Worm (Caenorhabditis elegans) whole organism, L4 larva: ENCODE data around the gene skpo-3.

Experiments used
- F26F4.8 ChIP-seq: fragments of 200-800 bp; sonication (Bioruptor generic); conservative IDR thresholded peaks from 2 replicates; pipeline ENCODE4 v1.3.6; 2022; ENCODE audit warnings: missing genetic modification characterization, missing compliant biosample characterization
- F49E8.2 ChIP-seq: sonication (generic microtip); optimal IDR thresholded peaks from 2 replicates; lab custom pipeline; 2016; ENCODE audit warnings: missing compliant biosample characterization, mild to moderate bottlenecking, missing genetic modification characterization, borderline replicate concordance
- T20F7.1 ChIP-seq: fragments of 200-800 bp; sonication (Bioruptor generic); optimal IDR thresholded peaks from 2 replicates; lab custom pipeline; 2018; ENCODE audit warnings: mild to moderate bottlenecking, missing genetic modification characterization, missing compliant biosample characterization
- T26A8.4 ChIP-seq: fragments of 200-800 bp; sonication (Bioruptor generic); IDR thresholded peaks from 2 replicates; pipeline ENCODE4 v1.3.6; 2022; ENCODE audit warnings: missing genetic modification characterization, missing compliant biosample characterization
- Y48G9A.11 ChIP-seq: fragments of 200-800 bp; sonication (Bioruptor generic); IDR thresholded peaks from 2 replicates; pipeline ENCODE4 v1.3.6; 2022; ENCODE audit warnings: missing genetic modification reagents, missing genetic modification characterization, missing compliant biosample characterization
- Y75B8A.6 ChIP-seq: fragments of 200-800 bp; sonication (Bioruptor generic); IDR thresholded peaks from 2 replicates; pipeline ENCODE4 v1.3.6; 2022; ENCODE audit warnings: missing genetic modification reagents, missing genetic modification characterization, missing compliant biosample characterization
- ZK337.2 ChIP-seq: fragments of 200-800 bp; sonication (Bioruptor generic); IDR thresholded peaks from 2 replicates; pipeline ENCODE4 v1.3.6; 2022; ENCODE audit warnings: missing genetic modification reagents, missing genetic modification characterization, missing compliant biosample characterization
- ZK546.5 ChIP-seq, 2 experiments: sonication (generic microtip); optimal IDR thresholded peaks; 2 replicates each; lab custom pipeline; 2017; ENCODE audit warnings: missing biosample characterization in 2 of 2, missing genetic modification characterization in 2 of 2
- attf-4 ChIP-seq: sonication (generic microtip); optimal IDR thresholded peaks from 3 replicates; lab custom pipeline; 2017; ENCODE audit warnings: missing biosample characterization, missing genetic modification characterization
- ceh-20 ChIP-seq: fragments of 200-800 bp; sonication (Bioruptor generic); IDR thresholded peaks from 2 replicates; pipeline ENCODE4 v1.3.6; 2022; ENCODE audit warnings: missing genetic modification reagents, missing genetic modification characterization, missing compliant biosample characterization
- ceh-28 ChIP-seq: fragments of 150-350 bp; optimal IDR thresholded peaks from 2 replicates; lab custom pipeline; 2014; ENCODE audit warnings: missing biosample characterization, missing genetic modification reagents, missing genetic modification characterization
- ceh-44 ChIP-seq: fragments of 200-800 bp; sonication (Bioruptor generic); IDR thresholded peaks from 2 replicates; pipeline ENCODE4 v1.3.6; 2022; ENCODE audit warnings: missing genetic modification reagents, missing genetic modification characterization, missing compliant biosample characterization
- ceh-82 ChIP-seq: sonication (generic microtip); optimal IDR thresholded peaks from 2 replicates; lab custom pipeline; 2017; ENCODE audit warnings: missing biosample characterization, missing genetic modification characterization
- daf-12 ChIP-seq: fragments of 150-350 bp; optimal IDR thresholded peaks from 2 replicates; lab custom pipeline; 2014; ENCODE audit warnings: missing biosample characterization, missing genetic modification reagents, missing genetic modification characterization
- daf-16 ChIP-seq, 3 experiments: sonication (generic microtip); optimal IDR thresholded peaks; 2 replicates each; lab custom pipeline; 2016 to 2017; ENCODE audit warnings: missing genetic modification characterization in 3 of 3, missing genetic modification reagents in 3 of 3, mild to moderate bottlenecking in 2 of 3, missing compliant biosample characterization in 2 of 3, missing biosample characterization in 1 of 3, moderate library complexity in 1 of 3
- dmd-6 ChIP-seq: fragments of 200-800 bp; sonication (Bioruptor generic); IDR thresholded peaks from 2 replicates; pipeline ENCODE4 v1.3.6; 2022; ENCODE audit warnings: missing genetic modification reagents, missing genetic modification characterization, missing compliant biosample characterization
- dve-1 ChIP-seq: sonication (generic microtip); optimal IDR thresholded peaks from 2 replicates; lab custom pipeline; 2017; ENCODE audit warnings: antibody characterized with exemption, mild to moderate bottlenecking, missing genetic modification characterization, missing compliant biosample characterization; ENCODE audit not compliant: insufficient read depth
- fos-1 ChIP-seq: fragments of 150-350 bp; optimal IDR thresholded peaks from 2 replicates; lab custom pipeline; 2014; ENCODE audit warnings: missing biosample characterization, missing genetic modification characterization
- gei-8 ChIP-seq: fragments of 200-800 bp; sonication (Bioruptor generic); optimal IDR thresholded peaks from 2 replicates; lab custom pipeline; 2018; ENCODE audit warnings: mild to moderate bottlenecking, missing genetic modification characterization, missing compliant biosample characterization
- hif-1 ChIP-seq, 2 experiments: sonication (generic microtip); optimal IDR thresholded peaks; 2 replicates each; lab custom pipeline; 2016 to 2017; ENCODE audit warnings: missing compliant biosample characterization in 2 of 2, missing genetic modification characterization in 2 of 2, missing genetic modification reagents in 2 of 2, missing genotype in 2 of 2, mild to moderate bottlenecking in 1 of 2
- lin-1 ChIP-seq: fragments of 200-800 bp; sonication (Bioruptor generic); IDR thresholded peaks from 2 replicates; pipeline ENCODE4 v1.3.6; 2022; ENCODE audit warnings: missing genetic modification reagents, missing genetic modification characterization, missing compliant biosample characterization
- lin-13 ChIP-seq: fragments of 150-350 bp; optimal IDR thresholded peaks from 2 replicates; lab custom pipeline; 2014; ENCODE audit warnings: missing biosample characterization, missing genetic modification reagents, missing genetic modification characterization
- lin-38 ChIP-seq: fragments of 200-800 bp; sonication (Bioruptor generic); IDR thresholded peaks from 2 replicates; pipeline ENCODE4 v1.3.6; 2022; ENCODE audit warnings: missing genetic modification reagents, missing genetic modification characterization, missing compliant biosample characterization
- lin-39 ChIP-seq: fragments of 150-350 bp; optimal IDR thresholded peaks from 2 replicates; lab custom pipeline; 2014; ENCODE audit warnings: missing biosample characterization, missing genetic modification reagents, missing genetic modification characterization
- madf-5 ChIP-seq, 2 experiments: fragments of 200-800 bp; sonication (Bioruptor generic); IDR thresholded peaks; 2 replicates each; pipeline ENCODE4 v1.3.6; 2022; ENCODE audit warnings: missing compliant biosample characterization in 2 of 2, missing genetic modification characterization in 2 of 2
- mdt-29 ChIP-seq: fragments of 200-800 bp; sonication (Bioruptor generic); IDR thresholded peaks from 2 replicates; pipeline ENCODE4 v1.3.6; 2022; ENCODE audit warnings: missing genetic modification reagents, missing genetic modification characterization, missing compliant biosample characterization
- mxl-2 ChIP-seq: fragments of 200-800 bp; sonication (Bioruptor generic); conservative IDR thresholded peaks from 2 replicates; pipeline ENCODE4 v1.3.6; 2022; ENCODE audit warnings: missing genetic modification reagents, missing genetic modification characterization, missing compliant biosample characterization
- mxl-3 ChIP-seq: fragments of 200-800 bp; sonication (Bioruptor generic); optimal IDR thresholded peaks from 2 replicates; lab custom pipeline; 2018; ENCODE audit warnings: mild to moderate bottlenecking, missing genetic modification characterization, missing compliant biosample characterization
- nhr-102 ChIP-seq: sonication (generic microtip); optimal IDR thresholded peaks from 2 replicates; lab custom pipeline; 2016; ENCODE audit warnings: mild to moderate bottlenecking, missing genetic modification characterization, moderate library complexity, missing compliant biosample characterization
- nhr-237 ChIP-seq: sonication (generic microtip); optimal IDR thresholded peaks from 2 replicates; lab custom pipeline; 2017; ENCODE audit warnings: missing biosample characterization, missing genetic modification characterization
- nhr-25 ChIP-seq: sonication (generic microtip); optimal IDR thresholded peaks from 2 replicates; lab custom pipeline; 2017; ENCODE audit warnings: missing genetic modification characterization, mild to moderate bottlenecking, missing compliant biosample characterization, antibody characterized with exemption, moderate library complexity, borderline replicate concordance; ENCODE audit not compliant: insufficient read depth
- nhr-48 ChIP-seq: sonication (generic microtip); optimal IDR thresholded peaks from 2 replicates; lab custom pipeline; 2016; ENCODE audit warnings: mild to moderate bottlenecking, missing genetic modification characterization, missing compliant biosample characterization
- nhr-6 ChIP-seq: fragments of 150-350 bp; optimal IDR thresholded peaks from 2 replicates; lab custom pipeline; 2014; ENCODE audit warnings: missing biosample characterization, missing genetic modification characterization
- nhr-76 ChIP-seq: fragments of 150-350 bp; optimal IDR thresholded peaks from 2 replicates; lab custom pipeline; 2014; ENCODE audit warnings: missing biosample characterization, missing genetic modification characterization
- pha-4 ChIP-seq, 2 experiments: fragments of 150-350 bp in 1 of 2; fragments of 200-800 bp in 1 of 2; sonication (Bioruptor generic) in 1 of 2; IDR thresholded peaks in 1 of 2; optimal IDR thresholded peaks in 1 of 2; 2 replicates each; pipeline versions ENCODE4 v1.3.6 to Lab custom; 2014 to 2022; ENCODE audit warnings: missing genetic modification characterization in 2 of 2, missing genetic modification reagents in 2 of 2, missing biosample characterization in 1 of 2, missing compliant biosample characterization in 1 of 2
- pqm-1 ChIP-seq: sonication (generic microtip); optimal IDR thresholded peaks from 2 replicates; lab custom pipeline; 2017; ENCODE audit warnings: missing biosample characterization, missing genetic modification characterization
- rbr-2 ChIP-seq: sonication (generic microtip); optimal IDR thresholded peaks from 2 replicates; lab custom pipeline; 2016; ENCODE audit warnings: missing genotype, missing genetic modification characterization, missing compliant biosample characterization
- set-16 ChIP-seq: fragments of 200-800 bp; sonication (Bioruptor generic); IDR thresholded peaks from 2 replicates; pipeline ENCODE4 v1.3.6; 2022; ENCODE audit warnings: missing genetic modification reagents, missing genetic modification characterization, missing compliant biosample characterization
- skn-1 ChIP-seq: fragments of 150-350 bp; optimal IDR thresholded peaks from 2 replicates; lab custom pipeline; 2014; ENCODE audit warnings: missing biosample characterization, missing genetic modification characterization
- snpc-1.2 ChIP-seq: fragments of 200-800 bp; sonication (Bioruptor generic); IDR thresholded peaks from 2 replicates; pipeline ENCODE4 v1.3.6; 2022; ENCODE audit warnings: missing genetic modification reagents, missing genetic modification characterization, missing compliant biosample characterization
- tag-97 ChIP-seq: fragments of 200-800 bp; sonication (Bioruptor generic); IDR thresholded peaks from 2 replicates; pipeline ENCODE4 v1.3.6; 2022; ENCODE audit warnings: missing genetic modification characterization, missing compliant biosample characterization
- tra-1 ChIP-seq: fragments of 200-800 bp; sonication (Bioruptor generic); IDR thresholded peaks from 2 replicates; pipeline ENCODE4 v1.3.6; 2022; ENCODE audit warnings: missing genetic modification reagents, missing genetic modification characterization, missing compliant biosample characterization
- unc-130 ChIP-seq: sonication (generic microtip); optimal IDR thresholded peaks from 2 replicates; lab custom pipeline; 2016; ENCODE audit warnings: missing genetic modification reagents, missing genetic modification characterization, missing compliant biosample characterization
- unc-39 ChIP-seq: sonication (generic microtip); optimal IDR thresholded peaks from 2 replicates; lab custom pipeline; 2017; ENCODE audit warnings: missing biosample characterization, missing genetic modification characterization
- unc-62 ChIP-seq, 3 experiments: fragments of 150-350 bp in 1 of 3; sonication (generic microtip); optimal IDR thresholded peaks in 2 of 3; peaks in 1 of 3; 1 replicate in 1 of 3; 2 replicates in 2 of 3; lab custom pipeline; 2014 to 2017; ENCODE audit warnings: missing biosample characterization in 3 of 3, missing genetic modification characterization in 3 of 3, missing genetic modification reagents in 3 of 3, missing genotype in 1 of 3
- zag-1 ChIP-seq: fragments of 150-350 bp; optimal IDR thresholded peaks from 2 replicates; lab custom pipeline; 2014; ENCODE audit warnings: missing biosample characterization, missing genetic modification characterization
- zfp-3 ChIP-seq: fragments of 200-800 bp; sonication (Bioruptor generic); conservative IDR thresholded peaks from 2 replicates; pipeline ENCODE4 v1.3.6; 2022; ENCODE audit warnings: missing genetic modification reagents, missing genetic modification characterization, missing compliant biosample characterization
- ztf-11 ChIP-seq: fragments of 150-350 bp; optimal IDR thresholded peaks from 2 replicates; lab custom pipeline; 2014; ENCODE audit warnings: missing biosample characterization, missing genetic modification characterization
- ztf-7 ChIP-seq: fragments of 150-350 bp; optimal IDR thresholded peaks from 2 replicates; lab custom pipeline; 2014; ENCODE audit warnings: missing biosample characterization, missing genetic modification characterization

The skpo-3 gene

ce11 chrII:7289923-7290476, 44.3 kb downstream of the skpo-3 start, which contains the start of gene C30G12.2:
C30G12.2 (plus strand) TSS chrII:7290426.
- TF ChIP-seq snpc-1.2 (GFP tag; lab: Robert Waterston, UW) = no peak
- TF ChIP-seq ceh-28 (tag; lab: Kevin White, UChicago) = no peak
- no peak for TF ChIP-seq ZK337.2
- no peak for TF ChIP-seq pha-4 (GFP tag; IDR thresholded peaks at IDR 0.05; lab: Robert Waterston, UW)
- TF ChIP-seq pha-4 (tag; optimal IDR thresholded peaks at IDR 0.05; lab: Kevin White, UChicago) = no peak
- TF ChIP-seq set-16 = no peak
- no peak for TF ChIP-seq nhr-25 (tag; lab: Kevin White, UChicago)
- no peak for TF ChIP-seq F26F4.8 (GFP tag; lab: Robert Waterston, UW)
- TF ChIP-seq F49E8.2 (tag; lab: Kevin White, UChicago) = no peak
- no peak for TF ChIP-seq nhr-237
- no peak for TF ChIP-seq lin-39
- TF ChIP-seq mxl-2 (GFP tag; lab: Robert Waterston, UW) = no peak
- TF ChIP-seq zag-1 (tag; lab: Kevin White, UChicago) = no peak
- peak; percentile 86 for TF ChIP-seq nhr-102 (tag; lab: Kevin White, UChicago)
- TF ChIP-seq tag-97 (GFP tag; lab: Robert Waterston, UW) = no peak
- peak; percentile 95 for TF ChIP-seq nhr-48 (tag; lab: Kevin White, UChicago)
- TF ChIP-seq ztf-7 (tag; lab: Kevin White, UChicago) = no peak
- peak; percentile 55 for TF ChIP-seq T20F7.1 (GFP tag; lab: Kevin White, UChicago)
- TF ChIP-seq ceh-20 (GFP tag; lab: Robert Waterston, UW) = peak; percentile 88
- TF ChIP-seq lin-38 (GFP tag; lab: Robert Waterston, UW) = no peak
- no peak for TF ChIP-seq lin-13 (GFP tag; lab: Kevin White, UChicago)
- TF ChIP-seq T26A8.4 (GFP tag; lab: Robert Waterston, UW) = no peak
- TF ChIP-seq attf-4 = no peak
- TF ChIP-seq ZK546.5 (tag; optimal IDR thresholded peaks at IDR 0.05; lab: Kevin White, UChicago) = no peak
- TF ChIP-seq dmd-6 = peak; percentile 100
- TF ChIP-seq fos-1 (tag; lab: Kevin White, UChicago) = no peak
- 0 out of 2 replicates have a peak, but pooled peaks have one; percentile 13 for TF ChIP-seq mdt-29
- no peak for TF ChIP-seq Y75B8A.6 (GFP tag; lab: Robert Waterston, UW)
- TF ChIP-seq dve-1 (tag; lab: Kevin White, UChicago) = peak; percentile 90
- TF ChIP-seq tra-1 (GFP tag; lab: Robert Waterston, UW) = peak; percentile 89
- no peak for TF ChIP-seq nhr-76
- no peak for TF ChIP-seq madf-5 (GFP tag; IDR thresholded peaks at IDR 0.05; lab: Robert Waterston, UW)
- peak; percentile 69 for TF ChIP-seq lin-1 (GFP tag; lab: Robert Waterston, UW)
- TF ChIP-seq gei-8 (GFP tag; lab: Kevin White, UChicago) = no peak
- TF ChIP-seq daf-12 (tag; lab: Kevin White, UChicago) = no peak
- peak; percentile 65 for TF ChIP-seq pqm-1 (tag; lab: Kevin White, UChicago)
- TF ChIP-seq ceh-82 (tag; lab: Kevin White, UChicago) = no peak
- no peak for TF ChIP-seq Y48G9A.11 (GFP tag; lab: Robert Waterston, UW)
- no peak for TF ChIP-seq ceh-44
- TF ChIP-seq rbr-2 = no peak
- TF ChIP-seq hif-1 (tag; optimal IDR thresholded peaks at IDR 0.05; lab: Kevin White, UChicago) = no peak
- no peak for TF ChIP-seq unc-130 (GFP tag; lab: Kevin White, UChicago)
- TF ChIP-seq skn-1 (tag; lab: Kevin White, UChicago) = no peak
- no peak for TF ChIP-seq nhr-6 (tag; lab: Kevin White, UChicago)
- no peak for TF ChIP-seq zfp-3 (GFP tag; lab: Robert Waterston, UW)
- TF ChIP-seq unc-62 (GFP tag; optimal IDR thresholded peaks at IDR 0.05 in 1 of 2; lab: Kevin White, UChicago) = peak in 1 of 2 experiments; percentile 75
- TF ChIP-seq unc-62 (tag; optimal IDR thresholded peaks at IDR 0.05; lab: Kevin White, UChicago) = no peak
- TF ChIP-seq mxl-3 (GFP tag; lab: Kevin White, UChicago) = no peak
- no peak for TF ChIP-seq ztf-11 (tag; lab: Kevin White, UChicago)
- TF ChIP-seq unc-39 (tag; lab: Kevin White, UChicago) = no peak
- peak in 1 of 2 experiments; percentile 92 for TF ChIP-seq daf-16 (GFP tag; optimal IDR thresholded peaks at IDR 0.05; lab: Kevin White, UChicago)
- TF ChIP-seq daf-16 (tag; optimal IDR thresholded peaks at IDR 0.05; lab: Kevin White, UChicago) = peak; percentile 90
